Fruit fly (Drosophila melanogaster): ENCODE results near the gene Kdm5.

The Kdm5 gene

dm6 chr2L:6022793-6023192, 23.5 kb upstream of the Kdm5 start (continued):
- TF ChIP-seq tai (GFP tag; optimal IDR thresholded peaks at IDR 0.05) (no peak), dmrt93B (GFP tag; optimal IDR thresholded peaks at IDR 0.05) (peak; percentile 73), CG9705 (GFP tag; optimal IDR thresholded peaks at IDR 0.05) (peak; percentile 63), ey (GFP tag; optimal IDR thresholded peaks at IDR 0.05) (peak; percentile 10), Jra (GFP tag; optimal IDR thresholded peaks at IDR 0.05) (no peak), N (GFP tag; optimal IDR thresholded peaks at IDR 0.05) (no peak), Hr78 (GFP tag; optimal IDR thresholded peaks at IDR 0.05) (no peak), GATAd (GFP tag; optimal IDR thresholded peaks at IDR 0.05) (no peak), OdsH (GFP tag; optimal IDR thresholded peaks at IDR 0.05) (peak; percentile 25), Dif (GFP tag; optimal IDR thresholded peaks at IDR 0.05; ENCODE audit: partially characterized antibody) (no peak), h (GFP tag; optimal IDR thresholded peaks at IDR 0.05) (peak; percentile 74)

dm6 chr2L:6020535-6020934, 21.2 kb upstream of the Kdm5 start, which contains the start of gene CG13996:
Gene CG13996 (plus strand): TSS chr2L:6020835.
- no peak for TF ChIP-seq sage (GFP tag; optimal IDR thresholded peaks at IDR 0.05)
- no peak for TF ChIP-seq br (GFP tag; optimal IDR thresholded peaks at IDR 0.05)
- no peak for TF ChIP-seq dsf (GFP tag; optimal IDR thresholded peaks at IDR 0.05; ENCODE audit: borderline replicate concordance)
- TF ChIP-seq Rel (GFP tag; optimal IDR thresholded peaks at IDR 0.05), result no peak
- no peak for TF ChIP-seq Rel (tag; optimal IDR thresholded peaks at IDR 0.05)
- no peak for TF ChIP-seq sv (GFP tag; optimal IDR thresholded peaks at IDR 0.05)
- TF ChIP-seq brk (GFP tag; optimal IDR thresholded peaks at IDR 0.05), result no peak
- TF ChIP-seq Hnf4 (GFP tag; optimal IDR thresholded peaks at IDR 0.05), result no peak
- TF ChIP-seq N (GFP tag; optimal IDR thresholded peaks at IDR 0.05), result no peak
- TF ChIP-seq Abd-B (GFP tag; optimal IDR thresholded peaks at IDR 0.05), result no peak

- TF ChIP-seq HLH106 (tag; optimal IDR thresholded peaks at IDR 0.05) (peak; percentile 50), psq (GFP tag; optimal IDR thresholded peaks at IDR 0.05) (peak; percentile 25), ey (GFP tag; optimal IDR thresholded peaks at IDR 0.05) (peak; percentile 47), usp (GFP tag; optimal IDR thresholded peaks at IDR 0.05) (no peak), CG32264 (GFP tag; optimal IDR thresholded peaks at IDR 0.05) (no peak), woc (GFP tag; optimal IDR thresholded peaks at IDR 0.05) (peak; percentile 48), Hr78 (GFP tag; optimal IDR thresholded peaks at IDR 0.05) (no peak), br (GFP tag; optimal IDR thresholded peaks at IDR 0.05) (peak; percentile 52), sv (GFP tag; optimal IDR thresholded peaks at IDR 0.05) (no peak), dmrt93B (GFP tag; optimal IDR thresholded peaks at IDR 0.05) (peak; percentile 26), OdsH (GFP tag; optimal IDR thresholded peaks at IDR 0.05) (peak; percentile 56), Sp1 (GFP tag; optimal IDR thresholded peaks at IDR 0.05) (peak; percentile 61), tai (GFP tag; optimal IDR thresholded peaks at IDR 0.05) (no peak), CrebA (GFP tag; optimal IDR thresholded peaks at IDR 0.05; ENCODE audit: borderline replicate concordance) (no peak), fru (GFP tag; optimal IDR thresholded peaks at IDR 0.05) (peak; percentile 52), Dif (GFP tag; optimal IDR thresholded peaks at IDR 0.05; ENCODE audit: partially characterized antibody) (peak; percentile 39), jim (GFP tag; optimal IDR thresholded peaks at IDR 0.05) (no peak), CG9705 (GFP tag; optimal IDR thresholded peaks at IDR 0.05) (no peak), h (GFP tag; optimal IDR thresholded peaks at IDR 0.05) (peak; percentile 72), rgr (GFP tag; optimal IDR thresholded peaks at IDR 0.05) (peak; percentile 36)
Measured at dm6 chr2L:6019352-6020131, 20.2 kb upstream of the Kdm5 start, which contains the start of gene H2.0. Gene H2.0 (minus strand): TSS chr2L:6019402.

dm6 chr2L:6013071-6013417, 13.7 kb upstream of the Kdm5 start:
- TF ChIP-seq Hr83 (GFP tag; optimal IDR thresholded peaks at IDR 0.05; ENCODE audit: poor library complexity, severe bottlenecking), result no peak
- no peak for TF ChIP-seq brk (GFP tag; optimal IDR thresholded peaks at IDR 0.05)
- no peak for TF ChIP-seq br (GFP tag; optimal IDR thresholded peaks at IDR 0.05)
